Worm (Caenorhabditis elegans) whole organism, L2 larva: ENCODE measurements around the gene srw-2.

ENCODE experiments used
- R02D3.7 ChIP-seq: fragments of 150-350 bp; optimal IDR thresholded peaks from 2 replicates; lab custom pipeline; 2014; ENCODE audit warnings: missing biosample characterization, missing genetic modification characterization
- alr-1 ChIP-seq: fragments of 150-350 bp; optimal IDR thresholded peaks from 2 replicates; lab custom pipeline; 2014; ENCODE audit warnings: missing biosample characterization, missing genetic modification characterization
- ceh-82 ChIP-seq: fragments of 150-350 bp; optimal IDR thresholded peaks from 2 replicates; lab custom pipeline; 2014; ENCODE audit warnings: missing biosample characterization, missing genetic modification characterization
- crh-2 ChIP-seq: sonication (generic microtip); optimal IDR thresholded peaks from 2 replicates; lab custom pipeline; 2017; ENCODE audit warnings: missing biosample characterization, missing genetic modification characterization
- lsy-2 ChIP-seq, 2 experiments: fragments of 150-350 bp in 1 of 2; sonication (generic microtip) in 1 of 2; optimal IDR thresholded peaks; 2 replicates each; lab custom pipeline; 2014 to 2017; ENCODE audit warnings: missing biosample characterization in 2 of 2, missing genetic modification characterization in 2 of 2
- skn-1 ChIP-seq: sonication (generic microtip); optimal IDR thresholded peaks from 2 replicates; lab custom pipeline; 2017; ENCODE audit warnings: missing biosample characterization, missing genetic modification characterization
- unc-39 ChIP-seq: fragments of 150-350 bp; optimal IDR thresholded peaks from 2 replicates; lab custom pipeline; 2014; ENCODE audit warnings: missing biosample characterization, missing genetic modification characterization
- unc-55 ChIP-seq: fragments of 150-350 bp; sonication (generic microtip); optimal IDR thresholded peaks from 3 replicates; lab custom pipeline; 2014; ENCODE audit warnings: missing biosample characterization, missing genetic modification reagents, missing genetic modification characterization
- unc-62 ChIP-seq: fragments of 150-350 bp; optimal IDR thresholded peaks from 2 replicates; lab custom pipeline; 2014; ENCODE audit warnings: missing biosample characterization, missing genetic modification reagents, missing genetic modification characterization
- ztf-11 ChIP-seq: sonication (generic microtip); optimal IDR thresholded peaks from 2 replicates; lab custom pipeline; 2017; ENCODE audit warnings: missing biosample characterization, missing genetic modification characterization

- no peak for TF ChIP-seq crh-2 (tag; lab: Kevin White, UChicago)
- no peak for TF ChIP-seq R02D3.7 (tag; lab: Kevin White, UChicago)
- no peak for TF ChIP-seq unc-62
- TF ChIP-seq unc-55, result no peak
- TF ChIP-seq ztf-11 (tag; lab: Kevin White, UChicago), result no peak
- no peak for TF ChIP-seq skn-1 (tag; lab: Kevin White, UChicago)
- no peak for TF ChIP-seq unc-39 (tag; lab: Kevin White, UChicago)
- TF ChIP-seq ceh-82 (tag; lab: Kevin White, UChicago), result no peak
- TF ChIP-seq lsy-2 (tag; optimal IDR thresholded peaks at IDR 0.05; lab: Kevin White, UChicago), result no peak
- TF ChIP-seq alr-1, result no peak
Measured at ce11 chrV:2872947-2873346, 42.3 kb downstream of the srw-2 start.
